Worm (Caenorhabditis elegans) whole organism, late embryonic: ENCODE data around the gene mboa-7.

ENCODE experiments used
- K09A11.1 ChIP-seq: sonication (generic microtip); optimal IDR thresholded peaks from 2 replicates; lab custom pipeline; 2017; ENCODE audit warnings: antibody characterized with exemption, mild to moderate bottlenecking, missing genetic modification characterization, missing compliant biosample characterization; ENCODE audit not compliant: insufficient read depth
- ahr-1 ChIP-seq: sonication (generic microtip); optimal IDR thresholded peaks from 2 replicates; lab custom pipeline; 2016; ENCODE audit warnings: missing genetic modification characterization, missing compliant biosample characterization
- elt-4 ChIP-seq: sonication (generic microtip); optimal IDR thresholded peaks from 2 replicates; lab custom pipeline; 2016; ENCODE audit warnings: missing genetic modification characterization, missing compliant biosample characterization
- fkh-10 ChIP-seq: fragments of 150-350 bp; optimal IDR thresholded peaks from 2 replicates; lab custom pipeline; 2014; ENCODE audit warnings: missing biosample characterization, missing genetic modification reagents, missing genetic modification characterization
- fkh-6 ChIP-seq: sonication (generic microtip); optimal IDR thresholded peaks from 2 replicates; lab custom pipeline; 2016; ENCODE audit warnings: missing genetic modification characterization, missing compliant biosample characterization
- odd-2 ChIP-seq: sonication (generic microtip); optimal IDR thresholded peaks from 2 replicates; lab custom pipeline; 2017; ENCODE audit warnings: antibody characterized with exemption, mild to moderate bottlenecking, missing genetic modification characterization, missing compliant biosample characterization
- pat-9 ChIP-seq: fragments of 200-800 bp; sonication (Bioruptor generic); optimal IDR thresholded peaks from 2 replicates; lab custom pipeline; 2018; ENCODE audit warnings: mild to moderate bottlenecking, missing genetic modification characterization, moderate library complexity, missing compliant biosample characterization
- pqm-1 ChIP-seq: sonication (generic microtip); optimal IDR thresholded peaks from 2 replicates; lab custom pipeline; 2016; ENCODE audit warnings: missing genetic modification characterization, missing compliant biosample characterization
- sdc-2 ChIP-seq: sonication (generic microtip); optimal IDR thresholded peaks from 2 replicates; lab custom pipeline; 2016; ENCODE audit warnings: missing genotype, missing genetic modification characterization, missing compliant biosample characterization

mboa-7 gene

ce11 chrX:10476573-10476972 lies 47.8 kb downstream of the mboa-7 start, which contains the start of gene C39B10.7:
Gene C39B10.7 (plus strand): TSS chrX:10476873.
- TF ChIP-seq pqm-1, result no peak
- no peak for TF ChIP-seq fkh-6 (tag; lab: Kevin White, UChicago)
- TF ChIP-seq odd-2 (tag; lab: Kevin White, UChicago), result no peak

DNA sequence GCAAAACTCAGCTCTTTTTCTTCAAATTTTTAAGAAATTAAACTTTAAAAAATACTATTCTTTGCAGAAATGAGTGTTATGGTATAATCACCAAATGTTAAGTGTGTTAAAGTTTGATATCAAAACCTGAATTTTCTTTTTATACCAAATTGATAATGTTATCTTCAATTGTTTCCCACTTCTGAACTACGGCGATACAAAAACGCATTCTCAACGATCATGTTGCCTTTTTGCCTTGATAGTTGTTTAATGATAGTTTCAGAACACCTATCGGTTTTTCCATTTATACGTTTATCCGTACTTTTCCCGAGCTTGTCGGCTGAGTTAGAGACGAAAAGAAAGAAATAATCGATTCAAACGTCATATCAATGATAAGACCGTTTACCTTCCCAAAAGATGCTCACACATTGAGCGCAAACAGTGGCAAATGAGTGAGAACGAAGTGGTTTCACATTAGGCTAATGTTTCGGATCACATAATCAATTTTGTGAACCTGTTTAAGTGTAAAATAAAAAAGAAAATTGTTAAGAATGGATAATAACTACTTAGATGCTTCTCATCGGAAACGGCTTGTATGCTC lies 49.3 kb downstream of the mboa-7 start, which contains the start of gene elt-4:
Gene elt-4 (plus strand): TSS at position 530 of the 580 bp plus-strand sequence.
- no peak for TF ChIP-seq fkh-6 (tag; lab: Kevin White, UChicago)
- no peak for TF ChIP-seq sdc-2 (tag; lab: Kevin White, UChicago)
- no peak for TF ChIP-seq K09A11.1
- TF ChIP-seq ahr-1, result no peak
- no peak for TF ChIP-seq pat-9 (tag; lab: Kevin White, UChicago)
- TF ChIP-seq elt-4 (tag; lab: Kevin White, UChicago), result no peak
- no peak for TF ChIP-seq fkh-10 (GFP tag; lab: Kevin White, UChicago)
